Worm (Caenorhabditis elegans) whole organism, L3 larva: ENCODE results near the gene nspb-1.

ENCODE experiments used
- ZK546.5 ChIP-seq: sonication (generic microtip); optimal IDR thresholded peaks from 2 replicates; lab custom pipeline; 2017; ENCODE audit warnings: missing biosample characterization, missing genetic modification characterization
- ceh-28 ChIP-seq: fragments of 150-350 bp; optimal IDR thresholded peaks from 2 replicates; lab custom pipeline; 2014; ENCODE audit warnings: missing biosample characterization, missing genetic modification reagents, missing genetic modification characterization
- elt-1 ChIP-seq: fragments of 150-350 bp; optimal IDR thresholded peaks from 2 replicates; lab custom pipeline; 2014; ENCODE audit warnings: missing biosample characterization, missing genetic modification characterization
- eor-1 ChIP-seq, 2 experiments: fragments of 150-350 bp; optimal IDR thresholded peaks; 2 replicates each; lab custom pipeline; 2014 to 2018; ENCODE audit warnings: missing biosample characterization in 2 of 2, missing genetic modification characterization in 2 of 2
- fkh-2 ChIP-seq: fragments of 150-350 bp; optimal IDR thresholded peaks from 2 replicates; lab custom pipeline; 2014; ENCODE audit warnings: missing biosample characterization, missing genetic modification reagents, missing genetic modification characterization
- mml-1 ChIP-seq: fragments of 150-350 bp; sonication (generic microtip); optimal IDR thresholded peaks from 3 replicates; lab custom pipeline; 2014; ENCODE audit warnings: missing biosample characterization, missing genetic modification characterization
- nhr-11 ChIP-seq: fragments of 150-350 bp; optimal IDR thresholded peaks from 2 replicates; lab custom pipeline; 2014; ENCODE audit warnings: missing biosample characterization, missing genetic modification characterization
- nhr-43 ChIP-seq: sonication (generic microtip); optimal IDR thresholded peaks from 2 replicates; lab custom pipeline; 2016; ENCODE audit warnings: mild to moderate bottlenecking, missing genetic modification characterization, missing compliant biosample characterization; ENCODE audit not compliant: poor library complexity, severe bottlenecking
- pqm-1 ChIP-seq: fragments of 150-350 bp; optimal IDR thresholded peaks from 2 replicates; lab custom pipeline; 2017; ENCODE audit warnings: missing biosample characterization, missing genetic modification characterization, inconsistent platforms
- snpc-4 ChIP-seq: fragments of 150-350 bp; optimal IDR thresholded peaks from 2 replicates; lab custom pipeline; 2014; ENCODE audit warnings: missing biosample characterization, missing genetic modification characterization
- unc-39 ChIP-seq: sonication (generic microtip); optimal IDR thresholded peaks from 4 replicates; lab custom pipeline; 2017; ENCODE audit warnings: missing biosample characterization, missing genetic modification characterization
- unc-62 ChIP-seq: fragments of 150-350 bp; sonication (generic microtip); optimal IDR thresholded peaks from 4 replicates; lab custom pipeline; 2014; ENCODE audit warnings: missing biosample characterization, missing genetic modification reagents, missing genetic modification characterization

DNA sequence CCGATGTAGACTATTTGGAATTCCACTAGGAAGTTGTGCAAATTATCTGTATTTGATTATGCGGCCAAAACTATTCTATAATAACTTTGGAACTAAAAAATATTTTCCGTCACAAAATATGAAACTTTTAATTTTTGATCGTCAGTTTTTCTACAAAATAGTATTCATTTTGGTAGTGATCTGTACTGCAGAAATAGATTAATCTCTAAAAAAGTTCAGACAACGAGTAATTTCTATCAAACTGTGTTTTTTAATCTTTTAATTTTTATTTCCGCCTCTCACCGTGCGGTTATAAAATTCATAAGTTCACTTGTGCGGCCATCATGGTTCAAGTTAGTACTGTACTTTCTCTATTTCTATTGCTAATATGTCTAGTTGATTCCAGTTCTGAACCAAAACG lies 47.3 kb upstream of the nspb-1 start, which contains the start of gene C01B10.7:
- no peak for TF ChIP-seq unc-62 (GFP tag; lab: Kevin White, UChicago)
- no peak for TF ChIP-seq ZK546.5
- no peak for TF ChIP-seq elt-1 (tag; lab: Kevin White, UChicago)
- no peak for TF ChIP-seq fkh-2 (tag; lab: Kevin White, UChicago)
- TF ChIP-seq snpc-4, result no peak
- TF ChIP-seq mml-1 (tag; lab: Kevin White, UChicago), result no peak
- no peak for TF ChIP-seq nhr-43 (tag; lab: Kevin White, UChicago)
- TF ChIP-seq ceh-28 (tag; lab: Kevin White, UChicago), result no peak
- no peak for TF ChIP-seq nhr-11 (tag; lab: Kevin White, UChicago)
- TF ChIP-seq unc-39, result no peak
- TF ChIP-seq pqm-1 (tag; lab: Kevin White, UChicago), result no peak
- no peak for TF ChIP-seq eor-1 (tag; optimal IDR thresholded peaks at IDR 0.05; lab: Kevin White, UChicago)
